Worm (Caenorhabditis elegans) whole organism, L4/young adult: ENCODE results near the gene gcy-31.

ENCODE experiments used
- W03F9.2 ChIP-seq: fragments of 150-350 bp; optimal IDR thresholded peaks from 2 replicates; lab custom pipeline; 2014; ENCODE audit warnings: missing biosample characterization, missing genetic modification characterization
- dao-5 ChIP-seq: sonication (generic microtip); optimal IDR thresholded peaks from 2 replicates; lab custom pipeline; 2016; ENCODE audit warnings: missing genotype, missing genetic modification characterization, moderate library complexity, missing compliant biosample characterization
- him-1 ChIP-seq: sonication (generic microtip); optimal IDR thresholded peaks from 2 replicates; lab custom pipeline; 2016; ENCODE audit warnings: missing genotype, missing genetic modification reagents, missing genetic modification characterization, missing compliant biosample characterization

DNA sequence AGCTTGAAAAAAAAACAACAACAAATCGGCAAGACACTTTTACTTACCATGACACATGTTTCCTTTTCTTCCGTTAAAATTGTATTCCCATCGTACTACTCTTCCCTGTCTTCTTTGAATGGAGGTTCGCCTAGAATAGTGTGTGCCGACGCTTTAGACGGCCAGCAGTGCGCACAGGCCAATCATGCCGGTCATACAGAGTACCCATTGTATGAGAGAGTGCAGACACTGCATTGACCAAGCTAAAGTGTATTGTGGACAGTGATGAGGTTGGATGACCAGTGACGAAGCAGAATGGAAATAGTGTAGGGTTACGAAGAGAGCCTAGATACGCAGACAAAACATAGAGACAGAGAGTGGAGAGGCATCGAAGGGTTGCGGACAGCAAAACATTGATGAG, 25.4 kb downstream of the gcy-31 start, which contains the start of gene dhhc-9:
- TF ChIP-seq him-1 (tag; lab: Kevin White, UChicago) (peak; percentile 6), dao-5 (tag; lab: Kevin White, UChicago) (no peak), W03F9.2 (tag; lab: Kevin White, UChicago) (no peak)
